Worm (Caenorhabditis elegans): Measurements from ENCODE around the gene sao-1.

The sao-1 gene

ce11 chrV:13949752-13950151 is 14.0 kb upstream of the sao-1 start, which contains the start of gene R10D12.7:
R10D12.7 (plus strand) TSS chrV:13950052.
- TF ChIP-seq drap-1 (GFP tag; optimal IDR thresholded peaks at IDR 0.05) = no peak
- no peak for TF ChIP-seq nhr-237 (tag; optimal IDR thresholded peaks at IDR 0.05)
- TF ChIP-seq unc-120 (tag; optimal IDR thresholded peaks at IDR 0.05; ENCODE audit: poor library complexity, severe bottlenecking) = no peak
- TF ChIP-seq lin-32 (GFP tag; optimal IDR thresholded peaks at IDR 0.05) = no peak
- no peak for TF ChIP-seq blmp-1 (tag; optimal IDR thresholded peaks at IDR 0.05)
- no peak for TF ChIP-seq tbx-8 (GFP tag; optimal IDR thresholded peaks at IDR 0.05)
- no peak for TF ChIP-seq mep-1 (tag; optimal IDR thresholded peaks at IDR 0.05)
- no peak for TF ChIP-seq M03D4.4 (tag; optimal IDR thresholded peaks at IDR 0.05)
- TF ChIP-seq elt-3 (tag; optimal IDR thresholded peaks at IDR 0.05) = no peak
- no peak for TF ChIP-seq cnd-1 (tag; optimal IDR thresholded peaks at IDR 0.05)
- TF ChIP-seq lin-13 (tag; optimal IDR thresholded peaks at IDR 0.05) = no peak
- no peak for TF ChIP-seq unc-62 (GFP tag; optimal IDR thresholded peaks at IDR 0.05)
- no peak for TF ChIP-seq lsy-2 (tag; optimal IDR thresholded peaks at IDR 0.05)
- TF ChIP-seq nhr-2 (tag; optimal IDR thresholded peaks at IDR 0.05) = no peak
- no peak for TF ChIP-seq sptf-1 (tag; optimal IDR thresholded peaks at IDR 0.05)
- TF ChIP-seq flh-1 (GFP tag; optimal IDR thresholded peaks at IDR 0.05) = no peak
- TF ChIP-seq zip-8 (tag; optimal IDR thresholded peaks at IDR 0.05) = no peak
- TF ChIP-seq hlh-1 (tag; optimal IDR thresholded peaks at IDR 0.05) = no peak
- TF ChIP-seq unc-39 (tag; optimal IDR thresholded peaks at IDR 0.05) = no peak

ce11 chrV:13953191-13953590 is 10.5 kb upstream of the sao-1 start, which contains the start of gene R10D12.8:
R10D12.8 (minus strand) TSS chrV:13953291.
- TF ChIP-seq flh-1 (GFP tag; optimal IDR thresholded peaks at IDR 0.05) = no peak
- TF ChIP-seq cnd-1 (tag; optimal IDR thresholded peaks at IDR 0.05) = no peak
- TF ChIP-seq mls-2 (tag; optimal IDR thresholded peaks at IDR 0.05) = no peak
- TF ChIP-seq elt-1 (tag; optimal IDR thresholded peaks at IDR 0.05; ENCODE audit: borderline replicate concordance, insufficient read depth) = peak; percentile 78

ce11 chrV:13954056-13954455 is 9.7 kb upstream of the sao-1 start, which contains the start of gene swt-6:
swt-6 (plus strand) TSS chrV:13954356.
- TF ChIP-seq M03D4.4 (tag; optimal IDR thresholded peaks at IDR 0.05) (no peak), pha-4 (tag; optimal IDR thresholded peaks at IDR 0.05) (no peak), nhr-76 (tag; optimal IDR thresholded peaks at IDR 0.05) (no peak)

ce11 chrV:13955370-13956089 is 8.2 kb upstream of the sao-1 start:
- TF ChIP-seq mab-5 (tag; optimal IDR thresholded peaks at IDR 0.05) = no peak
- TF ChIP-seq sptf-1 (tag; optimal IDR thresholded peaks at IDR 0.05) = no peak
- no peak for TF ChIP-seq pha-4 (tag; optimal IDR thresholded peaks at IDR 0.05)
- no peak for TF ChIP-seq ceh-43 (GFP tag; optimal IDR thresholded peaks at IDR 0.05)
- no peak for TF ChIP-seq sem-2 (GFP tag; optimal IDR thresholded peaks at IDR 0.05)
- TF ChIP-seq lsy-2 (tag; optimal IDR thresholded peaks at IDR 0.05) = no peak
- no peak for TF ChIP-seq drap-1 (GFP tag; optimal IDR thresholded peaks at IDR 0.05)
- TF ChIP-seq zip-8 (tag; optimal IDR thresholded peaks at IDR 0.05) = no peak
- no peak for TF ChIP-seq unc-120 (tag; optimal IDR thresholded peaks at IDR 0.05; ENCODE audit: poor library complexity, severe bottlenecking)
- TF ChIP-seq nhr-76 (tag; optimal IDR thresholded peaks at IDR 0.05) = no peak
- TF ChIP-seq blmp-1 (tag; optimal IDR thresholded peaks at IDR 0.05) = no peak
- no peak for TF ChIP-seq elt-3 (tag; optimal IDR thresholded peaks at IDR 0.05)
- no peak for TF ChIP-seq elt-1 (tag; optimal IDR thresholded peaks at IDR 0.05; ENCODE audit: borderline replicate concordance, insufficient read depth)
- TF ChIP-seq mls-2 (tag; optimal IDR thresholded peaks at IDR 0.05) = no peak
- no peak for TF ChIP-seq unc-39 (tag; optimal IDR thresholded peaks at IDR 0.05)
- TF ChIP-seq nhr-28 (tag; optimal IDR thresholded peaks at IDR 0.05) = no peak
- no peak for TF ChIP-seq nhr-2 (tag; optimal IDR thresholded peaks at IDR 0.05)
- TF ChIP-seq snpc-4 (tag; optimal IDR thresholded peaks at IDR 0.05) = no peak

- TF ChIP-seq mab-5 (tag; optimal IDR thresholded peaks at IDR 0.05) (no peak), lin-32 (GFP tag; optimal IDR thresholded peaks at IDR 0.05) (no peak), ztf-11 (tag; optimal IDR thresholded peaks at IDR 0.05) (no peak), unc-62 (GFP tag; optimal IDR thresholded peaks at IDR 0.05) (no peak), lin-13 (tag; optimal IDR thresholded peaks at IDR 0.05) (no peak), mep-1 (tag; optimal IDR thresholded peaks at IDR 0.05) (no peak), drap-1 (GFP tag; optimal IDR thresholded peaks at IDR 0.05) (no peak), cnd-1 (tag; optimal IDR thresholded peaks at IDR 0.05) (no peak), M03D4.4 (tag; optimal IDR thresholded peaks at IDR 0.05) (no peak), ceh-83 (GFP tag; optimal IDR thresholded peaks at IDR 0.05) (no peak), tbx-8 (GFP tag; optimal IDR thresholded peaks at IDR 0.05) (no peak), ceh-43 (GFP tag; optimal IDR thresholded peaks at IDR 0.05) (no peak), blmp-1 (tag; optimal IDR thresholded peaks at IDR 0.05) (no peak), sem-2 (GFP tag; optimal IDR thresholded peaks at IDR 0.05) (no peak), zip-8 (tag; optimal IDR thresholded peaks at IDR 0.05) (no peak)
Measured at ce11 chrV:13957691-13958090, 6.0 kb upstream of the sao-1 start.

All from whole organism, mixed stage, embryonic.